Worm (Caenorhabditis elegans): ENCODE results near the gene fbxa-53.

The fbxa-53 gene

ce11 chrX:1735941-1736340, 17.6 kb upstream of the fbxa-53 start, which contains the start of gene F07G6.12:
TSS of gene F07G6.12 (plus strand) at chrX:1736241.
- TF ChIP-seq zip-4 (GFP tag; optimal IDR thresholded peaks at IDR 0.05), result no peak
- no peak for TF ChIP-seq skn-1 (tag; optimal IDR thresholded peaks at IDR 0.05)
- no peak for TF ChIP-seq hpl-2 (GFP tag; optimal IDR thresholded peaks at IDR 0.05)
- no peak for TF ChIP-seq ztf-11 (tag; optimal IDR thresholded peaks at IDR 0.05)
- TF ChIP-seq nhr-85 (tag), result no peak

ce11 chrX:1729558-1729957, 11.2 kb upstream of the fbxa-53 start, which contains the start of gene dgn-3:
TSS of gene dgn-3 (plus strand) at chrX:1729858.
- no peak for TF ChIP-seq sox-4 (tag; optimal IDR thresholded peaks at IDR 0.05)
- no peak for TF ChIP-seq mab-9 (GFP tag; IDR thresholded peaks at IDR 0.05)
- TF ChIP-seq ama-1 (optimal IDR thresholded peaks at IDR 0.05), result no peak
- no peak for TF ChIP-seq C34B4.2 (tag; optimal IDR thresholded peaks at IDR 0.05)
- TF ChIP-seq zag-1 (tag; optimal IDR thresholded peaks at IDR 0.05), result no peak
- TF ChIP-seq jun-1 (tag; optimal IDR thresholded peaks at IDR 0.05), result no peak
- TF ChIP-seq zip-4 (GFP tag; optimal IDR thresholded peaks at IDR 0.05), result no peak
- no peak for TF ChIP-seq grh-1 (GFP tag; IDR thresholded peaks at IDR 0.05)
- no peak for TF ChIP-seq egl-27 (tag; optimal IDR thresholded peaks at IDR 0.05)
- no peak for TF ChIP-seq nhr-76 (tag; optimal IDR thresholded peaks at IDR 0.05)
- TF ChIP-seq fos-1 (tag; optimal IDR thresholded peaks at IDR 0.05), result no peak

- TF ChIP-seq Y116A8C.19 (tag; optimal IDR thresholded peaks at IDR 0.05; ENCODE audit: borderline replicate concordance), result no peak
- TF ChIP-seq ceh-90 (tag; optimal IDR thresholded peaks at IDR 0.05), result no peak
Observed at ce11 chrX:1727056-1727455, 8.7 kb upstream of the fbxa-53 start, which contains the start of gene F07G6.2. TSS of gene F07G6.2 (plus strand) at chrX:1727356.

ce11 chrX:1720359-1720758, 2.0 kb upstream of the fbxa-53 start, which contains the start of gene F07G6.8:
TSS of gene F07G6.8 (minus strand) at chrX:1720459.
- TF ChIP-seq mdl-1 (tag; optimal IDR thresholded peaks at IDR 0.05), result no peak
- TF ChIP-seq ceh-82 (tag; optimal IDR thresholded peaks at IDR 0.05), result no peak
- TF ChIP-seq rnt-1 (tag; optimal IDR thresholded peaks at IDR 0.05), result no peak
- no peak for TF ChIP-seq nhr-71 (tag; optimal IDR thresholded peaks at IDR 0.05)
- TF ChIP-seq fkh-10 (GFP tag; optimal IDR thresholded peaks at IDR 0.05), result no peak
- TF ChIP-seq sox-4 (tag; optimal IDR thresholded peaks at IDR 0.05), result no peak
- TF ChIP-seq ceh-90 (tag; optimal IDR thresholded peaks at IDR 0.05), result no peak
- no peak for TF ChIP-seq skn-1 (tag; optimal IDR thresholded peaks at IDR 0.05)
- TF ChIP-seq nhr-85 (tag), result no peak
- TF ChIP-seq unc-62 (GFP tag; optimal IDR thresholded peaks at IDR 0.05), result no peak
- no peak for TF ChIP-seq grh-1 (GFP tag; IDR thresholded peaks at IDR 0.05)
- TF ChIP-seq nhr-47 (tag; optimal IDR thresholded peaks at IDR 0.05), result no peak
- TF ChIP-seq unc-86 (tag; optimal IDR thresholded peaks at IDR 0.05), result no peak

ce11 chrX:1712538-1712937, 5.8 kb downstream of the fbxa-53 start, which contains the start of gene fbxa-52:
TSS of gene fbxa-52 (minus strand) at chrX:1712638.
- TF ChIP-seq mdl-1 (tag; optimal IDR thresholded peaks at IDR 0.05) (no peak), ceh-90 (tag; optimal IDR thresholded peaks at IDR 0.05) (no peak), ceh-63 (GFP tag; optimal IDR thresholded peaks at IDR 0.05) (no peak)

- TF ChIP-seq blmp-1 (tag; optimal IDR thresholded peaks at IDR 0.05), result no peak
- no peak for TF ChIP-seq nhr-11 (tag; optimal IDR thresholded peaks at IDR 0.05)
- TF ChIP-seq pax-3 (tag; optimal IDR thresholded peaks at IDR 0.05), result no peak
- TF ChIP-seq pag-3 (tag; optimal IDR thresholded peaks at IDR 0.05; ENCODE audit: borderline replicate concordance, insufficient read depth), result no peak
- no peak for TF ChIP-seq fos-1 (tag; optimal IDR thresholded peaks at IDR 0.05)
- no peak for TF ChIP-seq nhr-85 (tag)
- TF ChIP-seq unc-30 (tag; optimal IDR thresholded peaks at IDR 0.05), result no peak
- TF ChIP-seq sup-37 (GFP tag; optimal IDR thresholded peaks at IDR 0.05), result no peak
- TF ChIP-seq lin-14 (GFP tag; optimal IDR thresholded peaks at IDR 0.05), result no peak
- no peak for TF ChIP-seq lin-35 (GFP tag; optimal IDR thresholded peaks at IDR 0.05)
- TF ChIP-seq hpl-2 (GFP tag; optimal IDR thresholded peaks at IDR 0.05), result no peak
- TF ChIP-seq nhr-47 (tag; optimal IDR thresholded peaks at IDR 0.05), result no peak
- TF ChIP-seq fkh-10 (GFP tag; optimal IDR thresholded peaks at IDR 0.05), result no peak
- TF ChIP-seq fkh-4 (tag; optimal IDR thresholded peaks at IDR 0.05; ENCODE audit: borderline replicate concordance), result no peak
- TF ChIP-seq aly-2 (tag; optimal IDR thresholded peaks at IDR 0.05), result no peak
- no peak for TF ChIP-seq ets-5 (GFP tag; IDR thresholded peaks at IDR 0.05)
- no peak for TF ChIP-seq ces-1 (GFP tag; optimal IDR thresholded peaks at IDR 0.05)
- no peak for TF ChIP-seq lsy-2 (tag; optimal IDR thresholded peaks at IDR 0.05)
- TF ChIP-seq efl-1 (optimal IDR thresholded peaks at IDR 0.05), result no peak
- TF ChIP-seq efl-1 (GFP tag; optimal IDR thresholded peaks at IDR 0.05 in 1 of 2), result no peak
- no peak for TF ChIP-seq unc-86 (tag; optimal IDR thresholded peaks at IDR 0.05)
Observed at ce11 chrX:1706538-1706937, 11.8 kb downstream of the fbxa-53 start, which contains the start of gene F07G6.5. TSS of gene F07G6.5 (minus strand) at chrX:1706638.
